Worm (Caenorhabditis elegans): ENCODE data around the gene C26F1.3.

C26F1.3 gene

ce11 chrV:7793067-7793466 is 16.0 kb downstream of the C26F1.3 start, which contains the start of gene flp-21:
Gene flp-21 (plus strand): TSS chrV:7793367.
- TF ChIP-seq madf-3 (GFP tag; IDR thresholded peaks at IDR 0.05) = no peak
- TF ChIP-seq zim-3 (tag; optimal IDR thresholded peaks at IDR 0.05) = no peak
- TF ChIP-seq nfya-2 (GFP tag; IDR thresholded peaks at IDR 0.05) = no peak
- TF ChIP-seq lsl-1 (GFP tag; optimal IDR thresholded peaks at IDR 0.05) = no peak
- TF ChIP-seq snpc-4 (GFP tag; optimal IDR thresholded peaks at IDR 0.05) = no peak
- no peak for TF ChIP-seq snpc-4 (tag; optimal IDR thresholded peaks at IDR 0.05)
- TF ChIP-seq madf-10 (tag; optimal IDR thresholded peaks at IDR 0.05) = no peak
- TF ChIP-seq nfya-1 (tag; optimal IDR thresholded peaks at IDR 0.05; ENCODE audit: borderline replicate concordance, insufficient read depth) = no peak
- TF ChIP-seq lin-40 (tag; optimal IDR thresholded peaks at IDR 0.05) = no peak
- TF ChIP-seq sptf-2 (GFP tag; optimal IDR thresholded peaks at IDR 0.05) = no peak
- TF ChIP-seq nhr-120 (GFP tag; IDR thresholded peaks at IDR 0.05) = no peak
- TF ChIP-seq egl-18 (GFP tag; IDR thresholded peaks at IDR 0.05) = no peak
- no peak for TF ChIP-seq bed-1 (GFP tag; IDR thresholded peaks at IDR 0.05)
- TF ChIP-seq ztf-18 (tag; optimal IDR thresholded peaks at IDR 0.05) = no peak
- TF ChIP-seq snpc-1.1 (tag; optimal IDR thresholded peaks at IDR 0.05; ENCODE audit: insufficient read depth) = no peak
- TF ChIP-seq mes-4 (tag; optimal IDR thresholded peaks at IDR 0.05) = no peak
- TF ChIP-seq ccch-3 (GFP tag; optimal IDR thresholded peaks at IDR 0.05) = no peak
- TF ChIP-seq nhr-27 (tag; optimal IDR thresholded peaks at IDR 0.05) = no peak
- no peak for TF ChIP-seq egrh-3 (GFP tag; IDR thresholded peaks at IDR 0.05)
- no peak for TF ChIP-seq bed-2 (GFP tag; IDR thresholded peaks at IDR 0.05)

ce11 chrV:7798079-7798478 is 21.0 kb downstream of the C26F1.3 start, which contains the start of gene ZK742.7:
Gene ZK742.7 (plus strand): TSS chrV:7798379.
- TF ChIP-seq lin-26 (GFP tag; IDR thresholded peaks at IDR 0.05) (no peak), tbp1 (GFP tag; optimal IDR thresholded peaks at IDR 0.05) (no peak), attf-3 (GFP tag; conservative IDR thresholded peaks at IDR 0.05) (no peak), nhr-179 (tag; optimal IDR thresholded peaks at IDR 0.05) (no peak), Y53F4B.3 (GFP tag; IDR thresholded peaks at IDR 0.05) (no peak)

DNA sequence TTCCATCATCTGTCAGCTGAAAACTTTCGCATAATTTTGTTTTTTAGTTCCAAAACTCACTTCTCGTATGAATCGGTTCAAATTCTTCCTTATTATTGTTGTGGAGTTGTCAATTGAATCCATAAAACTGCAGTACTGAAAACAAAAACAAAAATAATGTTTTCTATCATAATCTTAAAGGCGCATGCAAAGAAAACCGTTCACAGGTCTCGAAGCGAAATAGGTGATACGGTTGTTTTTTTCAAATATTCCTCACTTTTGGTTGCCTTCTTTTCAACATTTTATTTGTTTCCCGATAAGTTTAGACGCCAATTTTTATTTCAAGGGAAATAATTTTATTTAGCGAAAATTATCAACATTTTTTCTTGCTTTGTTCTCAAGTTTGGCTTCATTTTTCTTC is 26.5 kb downstream of the C26F1.3 start:
- TF ChIP-seq lsl-1 (GFP tag; optimal IDR thresholded peaks at IDR 0.05) = peak; percentile 71
- no peak for TF ChIP-seq mcd-1 (GFP tag; IDR thresholded peaks at IDR 0.05)
- TF ChIP-seq F33H1.4 (GFP tag; IDR thresholded peaks at IDR 0.05) = peak; percentile 80
- no peak for TF ChIP-seq hmg-1.2 (GFP tag; IDR thresholded peaks at IDR 0.05)
- TF ChIP-seq K11D2.4 (GFP tag; IDR thresholded peaks at IDR 0.05) = no peak

- TF ChIP-seq snpc-4 (GFP tag; optimal IDR thresholded peaks at IDR 0.05) = no peak
- no peak for TF ChIP-seq snpc-4 (tag; optimal IDR thresholded peaks at IDR 0.05)
- no peak for TF ChIP-seq egl-18 (GFP tag; IDR thresholded peaks at IDR 0.05)
- no peak for TF ChIP-seq die-1 (tag; optimal IDR thresholded peaks at IDR 0.05)
- no peak for TF ChIP-seq K11D2.4 (GFP tag; IDR thresholded peaks at IDR 0.05)
- no peak for TF ChIP-seq nhr-179 (tag; optimal IDR thresholded peaks at IDR 0.05)
- TF ChIP-seq attf-6 (GFP tag; IDR thresholded peaks at IDR 0.05) = peak; percentile 52; the same call in 1 of the 2 replicates
- TF ChIP-seq F22D6.2 (tag; optimal IDR thresholded peaks at IDR 0.05) = no peak
- TF ChIP-seq mcd-1 (GFP tag; IDR thresholded peaks at IDR 0.05) = peak; percentile 83
- TF ChIP-seq ccch-3 (GFP tag; optimal IDR thresholded peaks at IDR 0.05) = no peak
- TF ChIP-seq ztf-22 (GFP tag; optimal IDR thresholded peaks at IDR 0.05) = no peak
- no peak for TF ChIP-seq nhr-120 (GFP tag; IDR thresholded peaks at IDR 0.05)
- TF ChIP-seq F55B11.4 (tag; optimal IDR thresholded peaks at IDR 0.05; ENCODE audit: borderline replicate concordance, insufficient read depth) = no peak
- TF ChIP-seq rcor-1 (GFP tag; IDR thresholded peaks at IDR 0.05) = no peak
- TF ChIP-seq tbp1 (GFP tag; optimal IDR thresholded peaks at IDR 0.05) = no peak
- peak; percentile 73; the same call in 1 of the 2 replicates for TF ChIP-seq dox-1 (GFP tag; IDR thresholded peaks at IDR 0.05)
- peak; percentile 36 for TF ChIP-seq madf-10 (tag; optimal IDR thresholded peaks at IDR 0.05)
- TF ChIP-seq F57C9.4 (tag; optimal IDR thresholded peaks at IDR 0.05) = no peak
- no peak for TF ChIP-seq unc-62 (GFP tag; optimal IDR thresholded peaks at IDR 0.05)
- peak; percentile 32 for TF ChIP-seq ama-1 (optimal IDR thresholded peaks at IDR 0.05)
- no peak for TF ChIP-seq ama-1 (GFP tag; optimal IDR thresholded peaks at IDR 0.05)
- TF ChIP-seq somi-1 (GFP tag; optimal IDR thresholded peaks at IDR 0.05) = no peak
- peak; percentile 93 for TF ChIP-seq madf-6 (GFP tag; IDR thresholded peaks at IDR 0.05)
Measured at ce11 chrV:7804064-7804800, 27.1 kb downstream of the C26F1.3 start, which contains the start of gene uvs-1. Gene uvs-1 (minus strand): TSS chrV:7804208.

Measured in whole organism, young adult.